Worm (Caenorhabditis elegans) whole organism, late embryonic: ENCODE data around the gene Y73B6A.3.

Source experiments
- elt-2 ChIP-seq: sonication (generic microtip); optimal IDR thresholded peaks from 2 replicates; lab custom pipeline; 2016; ENCODE audit warnings: missing genetic modification reagents, missing genetic modification characterization, missing compliant biosample characterization
- ets-4 ChIP-seq: sonication (generic microtip); optimal IDR thresholded peaks from 2 replicates; lab custom pipeline; 2016; ENCODE audit warnings: missing genetic modification characterization, missing compliant biosample characterization
- fax-1 ChIP-seq: sonication (generic microtip); optimal IDR thresholded peaks from 2 replicates; lab custom pipeline; 2016; ENCODE audit warnings: missing genotype, missing genetic modification characterization, missing compliant biosample characterization
- fkh-10 ChIP-seq: fragments of 150-350 bp; optimal IDR thresholded peaks from 2 replicates; lab custom pipeline; 2014; ENCODE audit warnings: missing biosample characterization, missing genetic modification reagents, missing genetic modification characterization
- pax-1 ChIP-seq: fragments of 150-350 bp; optimal IDR thresholded peaks from 2 replicates; lab custom pipeline; 2014; ENCODE audit warnings: missing biosample characterization, missing genetic modification characterization
- pha-4 ChIP-seq: fragments of 150-350 bp; optimal IDR thresholded peaks from 2 replicates; lab custom pipeline; 2018; ENCODE audit warnings: missing biosample characterization, missing genetic modification reagents, missing genetic modification characterization

- no peak for TF ChIP-seq pax-1
- TF ChIP-seq fax-1 = no peak
- no peak for TF ChIP-seq pha-4 (tag; lab: Kevin White, UChicago)
- no peak for TF ChIP-seq elt-2 (tag; lab: Kevin White, UChicago)
- TF ChIP-seq fkh-10 (GFP tag; lab: Kevin White, UChicago) = no peak
- TF ChIP-seq ets-4 (tag; lab: Kevin White, UChicago) = no peak
Observed at ce11 chrIV:6771556-6771955, 31.5 kb upstream of the Y73B6A.3 start.
